Worm (Caenorhabditis elegans) whole organism, L2 larva: ENCODE measurements around the gene K02C4.2.
A peak's percentile ranks its signal among the peaks of the same experiment; 100 is the strongest.

ENCODE experiments used
- R02D3.7 ChIP-seq: fragments of 150-350 bp; optimal IDR thresholded peaks from 2 replicates; lab custom pipeline; 2014; ENCODE audit warnings: missing biosample characterization, missing genetic modification characterization
- egl-27 ChIP-seq: sonication (generic microtip); optimal IDR thresholded peaks from 3 replicates; lab custom pipeline; 2017; ENCODE audit warnings: missing biosample characterization, missing genetic modification reagents, missing genetic modification characterization
- elt-3 ChIP-seq: sonication (generic microtip); optimal IDR thresholded peaks from 2 replicates; lab custom pipeline; 2017; ENCODE audit warnings: missing biosample characterization, missing genetic modification characterization
- lin-39 ChIP-seq: fragments of 150-350 bp; optimal IDR thresholded peaks from 2 replicates; lab custom pipeline; 2014; ENCODE audit warnings: missing biosample characterization, missing genetic modification reagents, missing genetic modification characterization
- lsy-2 ChIP-seq, 2 experiments: fragments of 150-350 bp in 1 of 2; sonication (generic microtip) in 1 of 2; optimal IDR thresholded peaks; 2 replicates each; lab custom pipeline; 2014 to 2017; ENCODE audit warnings: missing biosample characterization in 2 of 2, missing genetic modification characterization in 2 of 2
- nhr-237 ChIP-seq: fragments of 150-350 bp; optimal IDR thresholded peaks from 2 replicates; lab custom pipeline; 2014; ENCODE audit warnings: missing biosample characterization, missing genetic modification characterization
- nhr-77 ChIP-seq: fragments of 150-350 bp; optimal IDR thresholded peaks from 2 replicates; lab custom pipeline; 2014; ENCODE audit warnings: missing biosample characterization, missing genetic modification characterization
- zag-1 ChIP-seq: fragments of 150-350 bp; optimal IDR thresholded peaks from 2 replicates; lab custom pipeline; 2014; ENCODE audit warnings: missing biosample characterization, missing genetic modification characterization

ce11 chrII:8071801-8072544 is 3.6 kb upstream of the K02C4.2 start:
- TF ChIP-seq lsy-2 (tag; optimal IDR thresholded peaks at IDR 0.05; lab: Kevin White, UChicago) (peak in 1 of 2 experiments; percentile 80), nhr-237 (tag; lab: Kevin White, UChicago) (no peak), zag-1 (tag; lab: Kevin White, UChicago) (peak; percentile 53), elt-3 (tag; lab: Kevin White, UChicago) (no peak), nhr-77 (tag; lab: Kevin White, UChicago) (no peak), R02D3.7 (no peak), lin-39 (no peak), egl-27 (peak; percentile 3)
